Worm (Caenorhabditis elegans) whole organism, mixed stage, embryonic: ENCODE results near the gene trap-4.

Source experiments
- M03D4.4 ChIP-seq: sonication (generic microtip); optimal IDR thresholded peaks from 2 replicates; lab custom pipeline; 2017; ENCODE audit warnings: mild to moderate bottlenecking, missing genetic modification characterization, missing compliant biosample characterization
- bed-3 ChIP-seq: fragments of 200-800 bp; sonication (Bioruptor generic); optimal IDR thresholded peaks from 3 replicates; lab custom pipeline; 2018; ENCODE audit warnings: mild to moderate bottlenecking, missing genetic modification characterization, moderate library complexity, missing compliant biosample characterization
- blmp-1 ChIP-seq: fragments of 150-350 bp; optimal IDR thresholded peaks from 2 replicates; lab custom pipeline; 2014; ENCODE audit warnings: missing biosample characterization, missing genetic modification characterization
- ceh-39 ChIP-seq: fragments of 150-350 bp; optimal IDR thresholded peaks from 2 replicates; lab custom pipeline; 2014; ENCODE audit warnings: missing biosample characterization, missing genetic modification characterization
- ceh-43 ChIP-seq: fragments of 200-800 bp; sonication (Bioruptor generic); optimal IDR thresholded peaks from 2 replicates; lab custom pipeline; 2018; ENCODE audit warnings: mild to moderate bottlenecking, missing genetic modification characterization, moderate library complexity, missing compliant biosample characterization
- ceh-83 ChIP-seq: fragments of 200-800 bp; sonication (Bioruptor generic); optimal IDR thresholded peaks from 2 replicates; lab custom pipeline; 2018; ENCODE audit warnings: mild to moderate bottlenecking, missing genetic modification characterization, missing compliant biosample characterization
- ces-1 ChIP-seq: fragments of 150-350 bp; optimal IDR thresholded peaks from 2 replicates; lab custom pipeline; 2014; ENCODE audit warnings: missing biosample characterization, missing genetic modification reagents, missing genetic modification characterization
- cnd-1 ChIP-seq: fragments of 200-800 bp; sonication (Bioruptor generic); optimal IDR thresholded peaks from 2 replicates; lab custom pipeline; 2018; ENCODE audit warnings: mild to moderate bottlenecking, missing genetic modification characterization, missing compliant biosample characterization
- drap-1 ChIP-seq: fragments of 200-800 bp; sonication (Bioruptor generic); optimal IDR thresholded peaks from 3 replicates; lab custom pipeline; 2018; ENCODE audit warnings: mild to moderate bottlenecking, missing genetic modification characterization, missing compliant biosample characterization
- elt-1 ChIP-seq: sonication (generic microtip); optimal IDR thresholded peaks from 2 replicates; lab custom pipeline; 2017; ENCODE audit warnings: missing genetic modification characterization, mild to moderate bottlenecking, missing compliant biosample characterization, antibody characterized with exemption, moderate library complexity, borderline replicate concordance; ENCODE audit not compliant: insufficient read depth
- elt-3 ChIP-seq: fragments of 150-350 bp; optimal IDR thresholded peaks from 2 replicates; lab custom pipeline; 2014; ENCODE audit warnings: missing biosample characterization, missing genetic modification characterization
- flh-1 ChIP-seq: fragments of 200-800 bp; sonication (Bioruptor generic); optimal IDR thresholded peaks from 2 replicates; lab custom pipeline; 2018; ENCODE audit warnings: mild to moderate bottlenecking, missing genetic modification characterization, moderate library complexity, missing compliant biosample characterization
- ham-2 ChIP-seq: fragments of 200-800 bp; sonication (Bioruptor generic); optimal IDR thresholded peaks from 2 replicates; lab custom pipeline; 2018; ENCODE audit warnings: mild to moderate bottlenecking, missing genetic modification characterization, missing compliant biosample characterization
- hlh-1 ChIP-seq: fragments of 150-350 bp; optimal IDR thresholded peaks from 2 replicates; lab custom pipeline; 2014; ENCODE audit warnings: missing biosample characterization, missing genetic modification reagents, missing genetic modification characterization
- lin-13 ChIP-seq: fragments of 150-350 bp; optimal IDR thresholded peaks from 2 replicates; lab custom pipeline; 2014; ENCODE audit warnings: missing biosample characterization, missing genetic modification characterization
- lin-32 ChIP-seq: fragments of 200-800 bp; sonication (Bioruptor generic); optimal IDR thresholded peaks from 2 replicates; lab custom pipeline; 2018; ENCODE audit warnings: mild to moderate bottlenecking, missing genetic modification characterization, missing compliant biosample characterization
- lsy-2 ChIP-seq: fragments of 150-350 bp; optimal IDR thresholded peaks from 2 replicates; lab custom pipeline; 2014; ENCODE audit warnings: missing biosample characterization, missing genetic modification characterization
- mab-5 ChIP-seq: fragments of 150-350 bp; optimal IDR thresholded peaks from 2 replicates; lab custom pipeline; 2014; ENCODE audit warnings: missing biosample characterization, missing genetic modification characterization
- mep-1 ChIP-seq: fragments of 150-350 bp; optimal IDR thresholded peaks from 2 replicates; lab custom pipeline; 2017; ENCODE audit warnings: missing biosample characterization, missing genetic modification reagents, missing genetic modification characterization, inconsistent platforms
- mls-2 ChIP-seq: sonication (generic microtip); optimal IDR thresholded peaks from 2 replicates; lab custom pipeline; 2016; ENCODE audit warnings: mild to moderate bottlenecking, missing genetic modification characterization, moderate library complexity, missing compliant biosample characterization
- nhr-12 ChIP-seq: fragments of 150-350 bp; optimal IDR thresholded peaks from 2 replicates; lab custom pipeline; 2014; ENCODE audit warnings: missing biosample characterization, missing genetic modification characterization
- nhr-2 ChIP-seq: fragments of 150-350 bp; optimal IDR thresholded peaks from 2 replicates; lab custom pipeline; 2014; ENCODE audit warnings: missing biosample characterization, missing genetic modification characterization
- nhr-28 ChIP-seq: fragments of 150-350 bp; optimal IDR thresholded peaks from 2 replicates; lab custom pipeline; 2014; ENCODE audit warnings: missing biosample characterization, missing genetic modification characterization
- nhr-76 ChIP-seq: sonication (generic microtip); optimal IDR thresholded peaks from 2 replicates; lab custom pipeline; 2017; ENCODE audit warnings: missing biosample characterization, missing genetic modification characterization
- pha-4 ChIP-seq: fragments of 150-350 bp; optimal IDR thresholded peaks from 2 replicates; lab custom pipeline; 2018; ENCODE audit warnings: missing biosample characterization, missing genetic modification reagents, missing genetic modification characterization
- sem-2 ChIP-seq: fragments of 200-800 bp; sonication (Bioruptor generic); optimal IDR thresholded peaks from 2 replicates; lab custom pipeline; 2018; ENCODE audit warnings: mild to moderate bottlenecking, missing genetic modification characterization, missing compliant biosample characterization
- snpc-4 ChIP-seq: fragments of 150-350 bp; optimal IDR thresholded peaks from 2 replicates; lab custom pipeline; 2014; ENCODE audit warnings: missing biosample characterization, missing genetic modification characterization
- sptf-1 ChIP-seq: sonication (generic microtip); optimal IDR thresholded peaks from 2 replicates; lab custom pipeline; 2017; ENCODE audit warnings: mild to moderate bottlenecking, missing genetic modification characterization, moderate library complexity, missing compliant biosample characterization
- tbx-8 ChIP-seq: fragments of 200-800 bp; sonication (Bioruptor generic); optimal IDR thresholded peaks from 2 replicates; lab custom pipeline; 2018; ENCODE audit warnings: mild to moderate bottlenecking, missing genetic modification characterization, moderate library complexity, missing compliant biosample characterization
- unc-120 ChIP-seq: sonication (generic microtip); optimal IDR thresholded peaks from 2 replicates; lab custom pipeline; 2017; ENCODE audit warnings: missing genetic modification characterization, missing compliant biosample characterization; ENCODE audit not compliant: poor library complexity, severe bottlenecking
- unc-39 ChIP-seq: fragments of 150-350 bp; optimal IDR thresholded peaks from 2 replicates; lab custom pipeline; 2014; ENCODE audit warnings: missing biosample characterization, missing genetic modification characterization
- unc-62 ChIP-seq: fragments of 150-350 bp; optimal IDR thresholded peaks from 2 replicates; lab custom pipeline; 2014; ENCODE audit warnings: missing biosample characterization, missing genetic modification reagents, missing genetic modification characterization

The trap-4 gene

ce11 chrIII:11920187-11920785 is at the start of gene trap-4, which contains the start of gene ccf-1:
Gene trap-4 (plus strand): TSS chrIII:11920735.
Gene ccf-1 (minus strand): TSS chrIII:11920237.
- peak; percentile 33 for TF ChIP-seq lin-13
- TF ChIP-seq hlh-1 (tag; lab: Kevin White, UChicago) = peak; percentile 13
- no peak for TF ChIP-seq bed-3 (GFP tag; lab: Kevin White, UChicago)
- TF ChIP-seq sem-2 = no peak
- no peak for TF ChIP-seq tbx-8 (GFP tag; lab: Kevin White, UChicago)
- no peak for TF ChIP-seq elt-3 (tag; lab: Kevin White, UChicago)
- peak; percentile 29 for TF ChIP-seq pha-4
- TF ChIP-seq mep-1 (tag; lab: Kevin White, UChicago) = peak; percentile 36
- TF ChIP-seq unc-39 = no peak
- no peak for TF ChIP-seq nhr-12 (tag; lab: Kevin White, UChicago)
- TF ChIP-seq unc-120 (tag; lab: Kevin White, UChicago) = peak; percentile 36
- no peak for TF ChIP-seq ceh-83 (GFP tag; lab: Kevin White, UChicago)
- TF ChIP-seq cnd-1 (tag; lab: Kevin White, UChicago) = no peak
- no peak for TF ChIP-seq mab-5 (tag; lab: Kevin White, UChicago)
- TF ChIP-seq blmp-1 = peak; percentile 30
- TF ChIP-seq nhr-2 = no peak
- TF ChIP-seq snpc-4 (tag; lab: Kevin White, UChicago) = no peak
- no peak for TF ChIP-seq elt-1
- TF ChIP-seq ceh-39 = peak; percentile 27
- TF ChIP-seq M03D4.4 (tag; lab: Kevin White, UChicago) = no peak
- peak; percentile 37 for TF ChIP-seq ces-1 (GFP tag; lab: Kevin White, UChicago)
- no peak for TF ChIP-seq sptf-1 (tag; lab: Kevin White, UChicago)
- peak; percentile 30 for TF ChIP-seq lsy-2 (tag; lab: Kevin White, UChicago)

ce11 chrIII:11871617-11872016 is 48.9 kb upstream of the trap-4 start:
- TF ChIP-seq M03D4.4 (tag; lab: Kevin White, UChicago) (no peak), unc-62 (GFP tag; lab: Kevin White, UChicago) (no peak), lin-32 (no peak), cnd-1 (tag; lab: Kevin White, UChicago) (no peak)

ce11 chrIII:11874242-11874641 is 46.3 kb upstream of the trap-4 start:
- TF ChIP-seq sem-2 (no peak), ces-1 (GFP tag; lab: Kevin White, UChicago) (no peak), drap-1 (GFP tag; lab: Kevin White, UChicago) (no peak), nhr-28 (no peak), blmp-1 (no peak), sptf-1 (tag; lab: Kevin White, UChicago) (no peak), unc-39 (no peak), mls-2 (tag; lab: Kevin White, UChicago) (no peak), ham-2 (GFP tag; lab: Kevin White, UChicago) (no peak), pha-4 (no peak), lin-32 (no peak), nhr-76 (tag; lab: Kevin White, UChicago) (no peak), tbx-8 (GFP tag; lab: Kevin White, UChicago) (no peak), nhr-2 (no peak)
- TF ChIP-seq, all 35 proteins: peak for 0

ce11 chrIII:11876130-11876529 is 44.4 kb upstream of the trap-4 start:
- TF ChIP-seq sptf-1 (tag; lab: Kevin White, UChicago) = peak; percentile 42
- TF ChIP-seq elt-3 (tag; lab: Kevin White, UChicago) = no peak

ce11 chrIII:11878751-11879150 is 41.8 kb upstream of the trap-4 start, which contains the start of gene Y56A3A.6:
Gene Y56A3A.6 (minus strand): TSS chrIII:11878803.
- no peak for TF ChIP-seq elt-1
- no peak for TF ChIP-seq flh-1 (GFP tag; lab: Kevin White, UChicago)
- TF ChIP-seq lin-13 = no peak
- no peak for TF ChIP-seq nhr-2
- TF ChIP-seq snpc-4 (tag; lab: Kevin White, UChicago) = no peak
- no peak for TF ChIP-seq nhr-28
- no peak for TF ChIP-seq sptf-1 (tag; lab: Kevin White, UChicago)
- no peak for TF ChIP-seq unc-62 (GFP tag; lab: Kevin White, UChicago)
- no peak for TF ChIP-seq ceh-43 (GFP tag; lab: Kevin White, UChicago)
- no peak for TF ChIP-seq ceh-83 (GFP tag; lab: Kevin White, UChicago)
